Fruit fly (Drosophila melanogaster): ENCODE data around the gene RhoL.

RhoL gene

dm6 chr3R:9527907-9528842 lies 25.8 kb upstream of the RhoL start (continued):
- peak; percentile 84; the same call in 2 of the 3 replicates for TF ChIP-seq C15 (GFP tag; IDR thresholded peaks at IDR 0.05)
- TF ChIP-seq wor (GFP tag; IDR thresholded peaks at IDR 0.05): peak; percentile 48; the same call in 1 of the 2 replicates
- peak; percentile 74; the same call in 1 of the 3 replicates for TF ChIP-seq sr (GFP tag; IDR thresholded peaks at IDR 0.05)
- TF ChIP-seq CG12236 (GFP tag; optimal IDR thresholded peaks at IDR 0.05): peak; percentile 7
- TF ChIP-seq CG2116 (GFP tag; optimal IDR thresholded peaks at IDR 0.05): peak; percentile 25
- TF ChIP-seq sob (GFP tag; IDR thresholded peaks at IDR 0.05): peak; percentile 95
- no peak for TF ChIP-seq stwl (tag; optimal IDR thresholded peaks at IDR 0.05)
- TF ChIP-seq Nf-YC (tag; optimal IDR thresholded peaks at IDR 0.05): peak; percentile 74
- TF ChIP-seq nom (GFP tag; optimal IDR thresholded peaks at IDR 0.05): no peak
- peak; percentile 74 for TF ChIP-seq ara (GFP tag; IDR thresholded peaks at IDR 0.05)
- peak; percentile 35 for TF ChIP-seq CG14710 (tag; optimal IDR thresholded peaks at IDR 0.05)
- TF ChIP-seq ewg (GFP tag; optimal IDR thresholded peaks at IDR 0.05): no peak
- TF ChIP-seq nerfin-2 (GFP tag; IDR thresholded peaks at IDR 0.05; ENCODE audit: partially characterized antibody): 0 out of 2 replicates have a peak, but pooled peaks have one; percentile 28
- TF ChIP-seq B-H1 (GFP tag; IDR thresholded peaks at IDR 0.05): peak; percentile 89
- TF ChIP-seq Hr78 (GFP tag; optimal IDR thresholded peaks at IDR 0.05): peak in 1 of 2 experiments; percentile 18
- no peak for TF ChIP-seq Dll (GFP tag; IDR thresholded peaks at IDR 0.05; ENCODE audit: partially characterized antibody)
- TF ChIP-seq dan (GFP tag; IDR thresholded peaks at IDR 0.05): no peak
- TF ChIP-seq Xrp1 (GFP tag; IDR thresholded peaks at IDR 0.05): peak; percentile 90
- TF ChIP-seq CG10979 (tag; optimal IDR thresholded peaks at IDR 0.05): peak; percentile 68
- peak; percentile 85 for TF ChIP-seq CG15011 (GFP tag; optimal IDR thresholded peaks at IDR 0.05)
- TF ChIP-seq tgo (GFP tag; IDR thresholded peaks at IDR 0.05): peak; percentile 91
- TF ChIP-seq salm (tag; optimal IDR thresholded peaks at IDR 0.05): peak; percentile 65
- no peak for TF ChIP-seq Sin3A (optimal IDR thresholded peaks at IDR 0.05)
- TF ChIP-seq CG6254 (GFP tag; optimal IDR thresholded peaks at IDR 0.05): peak; percentile 65
- no peak for TF ChIP-seq Dp (GFP tag; optimal IDR thresholded peaks at IDR 0.05)
- no peak for TF ChIP-seq h (optimal IDR thresholded peaks at IDR 0.05)
- TF ChIP-seq dpn (GFP tag; optimal IDR thresholded peaks at IDR 0.05): peak; percentile 84 to 92
- TF ChIP-seq Nf-YB (GFP tag; optimal IDR thresholded peaks at IDR 0.05): peak; percentile 24
- TF ChIP-seq en (GFP tag; optimal IDR thresholded peaks at IDR 0.05): peak; percentile 70
- TF ChIP-seq D19B (GFP tag; optimal IDR thresholded peaks at IDR 0.05): peak; percentile 87
- TF ChIP-seq zf30C (GFP tag; optimal IDR thresholded peaks at IDR 0.05): no peak
- TF ChIP-seq toy (GFP tag; IDR thresholded peaks at IDR 0.05): peak; percentile 84
- peak; percentile 75 for TF ChIP-seq CrebB (tag; optimal IDR thresholded peaks at IDR 0.05)
- TF ChIP-seq tup (GFP tag; optimal IDR thresholded peaks at IDR 0.05): peak; percentile 61
- TF ChIP-seq lov (optimal IDR thresholded peaks at IDR 0.05): no peak
- peak; percentile 43; the same call in 1 of the 3 replicates for TF ChIP-seq lov (GFP tag; IDR thresholded peaks at IDR 0.05)
- peak; percentile 87 for TF ChIP-seq Atf6 (GFP tag; IDR thresholded peaks at IDR 0.05)
- TF ChIP-seq CG33557 (GFP tag; optimal IDR thresholded peaks at IDR 0.05): no peak
- peak; percentile 81 for TF ChIP-seq CG2712 (tag; optimal IDR thresholded peaks at IDR 0.05)
- peak; percentile 92 for TF ChIP-seq bcd (GFP tag; optimal IDR thresholded peaks at IDR 0.05)
- TF ChIP-seq kay (GFP tag; optimal IDR thresholded peaks at IDR 0.05): peak; percentile 86
- TF ChIP-seq BtbVII (GFP tag; optimal IDR thresholded peaks at IDR 0.05): peak; percentile 92
- no peak for TF ChIP-seq hb (GFP tag; IDR thresholded peaks at IDR 0.05; ENCODE audit: partially characterized antibody)
- TF ChIP-seq Awh (GFP tag; IDR thresholded peaks at IDR 0.05): peak; percentile 71
- no peak for TF ChIP-seq CG7745 (tag; optimal IDR thresholded peaks at IDR 0.05)
- TF ChIP-seq CG11560 (tag; IDR thresholded peaks at IDR 0.05): peak; percentile 77; the same call in 2 of the 3 replicates
- TF ChIP-seq Atf3 (GFP tag; optimal IDR thresholded peaks at IDR 0.05): peak; percentile 57
- TF ChIP-seq cad (GFP tag; optimal IDR thresholded peaks at IDR 0.05): no peak
